Fruit fly (Drosophila melanogaster): Measurements from ENCODE around the gene sbm.

The sbm gene

DNA sequence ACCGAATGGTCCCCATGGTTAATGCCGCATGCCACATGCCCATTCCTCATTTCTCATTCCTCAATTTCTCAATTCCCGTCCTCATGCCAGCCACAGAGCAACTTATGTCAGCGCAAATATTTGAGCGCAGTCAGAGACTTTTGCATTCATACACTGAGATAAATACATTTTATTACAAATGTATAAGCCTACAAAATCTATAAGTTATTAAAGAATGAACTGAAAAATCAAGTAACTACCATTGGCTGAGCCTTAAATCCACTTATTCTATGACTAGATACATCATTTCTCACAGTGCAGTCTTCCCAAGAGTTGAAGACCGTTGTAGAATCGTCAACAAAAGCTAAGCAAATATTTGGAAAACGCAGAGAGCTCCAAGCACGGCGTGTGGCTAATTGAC lies 19.8 kb upstream of the sbm start (continued):
- TF ChIP-seq emc (GFP tag; optimal IDR thresholded peaks at IDR 0.05) (no peak), CG14050 (GFP tag; IDR thresholded peaks at IDR 0.05) (no peak), Jarid2 (GFP tag; optimal IDR thresholded peaks at IDR 0.05) (no peak), chn (GFP tag; optimal IDR thresholded peaks at IDR 0.05) (peak; percentile 25), maf-S (GFP tag; optimal IDR thresholded peaks at IDR 0.05) (no peak), CG8944 (GFP tag; optimal IDR thresholded peaks at IDR 0.05) (no peak), CG1233 (GFP tag; optimal IDR thresholded peaks at IDR 0.05) (no peak), CG4854 (GFP tag; optimal IDR thresholded peaks at IDR 0.05) (no peak), slbo (GFP tag; IDR thresholded peaks at IDR 0.05) (peak; percentile 34; the same call in 1 of the 2 replicates), Hey (tag; optimal IDR thresholded peaks at IDR 0.05) (no peak), z (GFP tag; IDR thresholded peaks at IDR 0.05) (no peak), CG18764 (GFP tag; optimal IDR thresholded peaks at IDR 0.05) (peak; percentile 12), CG9727 (GFP tag; optimal IDR thresholded peaks at IDR 0.05) (no peak), CoRest (tag; optimal IDR thresholded peaks at IDR 0.05) (peak; percentile 42), Sox102F (GFP tag; optimal IDR thresholded peaks at IDR 0.05) (peak; percentile 66), CG12155 (GFP tag; optimal IDR thresholded peaks at IDR 0.05) (no peak), ci (GFP tag; IDR thresholded peaks at IDR 0.05) (peak; percentile 52; the same call in 1 of the 3 replicates), CG10979 (tag; optimal IDR thresholded peaks at IDR 0.05) (peak; percentile 55), CG2678 (tag; optimal IDR thresholded peaks at IDR 0.05) (peak; percentile 26), shn (GFP tag; optimal IDR thresholded peaks at IDR 0.05) (no peak), grau (tag; optimal IDR thresholded peaks at IDR 0.05) (peak; percentile 36), pita (GFP tag; optimal IDR thresholded peaks at IDR 0.05) (no peak), Camta (GFP tag; optimal IDR thresholded peaks at IDR 0.05) (no peak), Sry-δ (GFP tag; optimal IDR thresholded peaks at IDR 0.05) (no peak), CG10267 (tag; optimal IDR thresholded peaks at IDR 0.05) (peak; percentile 29), jigr1 (GFP tag; IDR thresholded peaks at IDR 0.05) (no peak), twi (tag; optimal IDR thresholded peaks at IDR 0.05) (peak; percentile 18), row (GFP tag; IDR thresholded peaks at IDR 0.05) (peak; percentile 44; the same call in 2 of the 3 replicates), CG4707 (GFP tag; optimal IDR thresholded peaks at IDR 0.05) (peak; percentile 27), danr (GFP tag; IDR thresholded peaks at IDR 0.05) (no peak), CG10147 (GFP tag; optimal IDR thresholded peaks at IDR 0.05) (no peak), Sry-β (GFP tag; optimal IDR thresholded peaks at IDR 0.05) (no peak), ato (GFP tag; IDR thresholded peaks at IDR 0.05; ENCODE audit: partially characterized antibody) (no peak), CG9215 (GFP tag; IDR thresholded peaks at IDR 0.05) (no peak), CG9817 (tag; optimal IDR thresholded peaks at IDR 0.05) (peak; percentile 15), CG10543 (GFP tag; optimal IDR thresholded peaks at IDR 0.05) (no peak), CG15479 (GFP tag; optimal IDR thresholded peaks at IDR 0.05) (no peak), Ptx1 (GFP tag; IDR thresholded peaks at IDR 0.05) (peak; percentile 35; the same call in 1 of the 2 replicates), Myb (GFP tag; optimal IDR thresholded peaks at IDR 0.05) (no peak), ind (GFP tag; optimal IDR thresholded peaks at IDR 0.05) (no peak), CG12769 (tag; optimal IDR thresholded peaks at IDR 0.05) (no peak), Kr (GFP tag; optimal IDR thresholded peaks at IDR 0.05) (no peak), CG10959 (GFP tag; IDR thresholded peaks at IDR 0.05) (no peak), ro (GFP tag; IDR thresholded peaks at IDR 0.05) (no peak), mam (GFP tag; optimal IDR thresholded peaks at IDR 0.05) (no peak), CG16779 (GFP tag; IDR thresholded peaks at IDR 0.05) (no peak), tgo (GFP tag; IDR thresholded peaks at IDR 0.05) (0 out of 3 replicates have a peak, but pooled peaks have one; percentile 31), ewg (GFP tag; optimal IDR thresholded peaks at IDR 0.05) (peak; percentile 42), CG43689 (GFP tag; IDR thresholded peaks at IDR 0.05) (no peak), CG4820 (GFP tag; optimal IDR thresholded peaks at IDR 0.05) (peak; percentile 35), CG31365 (tag; optimal IDR thresholded peaks at IDR 0.05) (no peak), Mad (GFP tag; optimal IDR thresholded peaks at IDR 0.05) (no peak)
